Worm (Caenorhabditis elegans) whole organism, late embryonic: ENCODE results near the gene R12C12.7.

ENCODE experiments used
- C08G9.2 ChIP-seq: sonication (generic microtip); optimal IDR thresholded peaks from 2 replicates; lab custom pipeline; 2016; ENCODE audit warnings: mild to moderate bottlenecking, missing genetic modification characterization, moderate library complexity, missing compliant biosample characterization
- C38D4.7 ChIP-seq: fragments of 200-800 bp; sonication (Bioruptor generic); optimal IDR thresholded peaks from 2 replicates; lab custom pipeline; 2018; ENCODE audit warnings: mild to moderate bottlenecking, missing genetic modification characterization, moderate library complexity, missing compliant biosample characterization
- F13H6.1 ChIP-seq: sonication (generic microtip); optimal IDR thresholded peaks from 2 replicates; lab custom pipeline; 2016; ENCODE audit warnings: missing genetic modification characterization, missing compliant biosample characterization
- K02D7.2 ChIP-seq: sonication (generic microtip); optimal IDR thresholded peaks from 2 replicates; lab custom pipeline; 2017; ENCODE audit warnings: mild to moderate bottlenecking, missing genetic modification characterization, missing compliant biosample characterization
- Y22D7AL.16 ChIP-seq: sonication (generic microtip); optimal IDR thresholded peaks from 2 replicates; lab custom pipeline; 2016; ENCODE audit warnings: missing genetic modification characterization, missing compliant biosample characterization
- ahr-1 ChIP-seq: sonication (generic microtip); optimal IDR thresholded peaks from 2 replicates; lab custom pipeline; 2016; ENCODE audit warnings: missing genetic modification characterization, missing compliant biosample characterization
- ama-1 ChIP-seq: fragments of 150-350 bp; optimal IDR thresholded peaks from 2 replicates; lab custom pipeline; 2014
- ceh-14 ChIP-seq: sonication (generic microtip); optimal IDR thresholded peaks from 2 replicates; lab custom pipeline; 2016; ENCODE audit warnings: missing genotype, missing genetic modification characterization, missing compliant biosample characterization
- ceh-18 ChIP-seq: sonication (generic microtip); optimal IDR thresholded peaks from 2 replicates; lab custom pipeline; 2016; ENCODE audit warnings: missing genetic modification characterization, missing compliant biosample characterization
- ceh-2 ChIP-seq: sonication (generic microtip); optimal IDR thresholded peaks from 2 replicates; lab custom pipeline; 2016; ENCODE audit warnings: missing genotype, missing genetic modification characterization, missing compliant biosample characterization
- ceh-22 ChIP-seq: sonication (generic microtip); optimal IDR thresholded peaks from 2 replicates; lab custom pipeline; 2017; ENCODE audit warnings: missing biosample characterization, missing genetic modification characterization
- ceh-24 ChIP-seq: sonication (generic microtip); optimal IDR thresholded peaks from 2 replicates; lab custom pipeline; 2016; ENCODE audit warnings: mild to moderate bottlenecking, missing genetic modification characterization, missing compliant biosample characterization
- ceh-30 ChIP-seq: fragments of 150-350 bp; optimal IDR thresholded peaks from 2 replicates; lab custom pipeline; 2014; ENCODE audit warnings: missing biosample characterization, missing genetic modification characterization
- ceh-31 ChIP-seq: sonication (generic microtip); optimal IDR thresholded peaks from 2 replicates; lab custom pipeline; 2016; ENCODE audit warnings: missing genetic modification characterization, missing compliant biosample characterization
- ceh-48 ChIP-seq: sonication (generic microtip); optimal IDR thresholded peaks from 2 replicates; lab custom pipeline; 2016; ENCODE audit warnings: missing genetic modification characterization, inconsistent platforms, missing compliant biosample characterization
- che-1 ChIP-seq: sonication (generic microtip); optimal IDR thresholded peaks from 2 replicates; lab custom pipeline; 2016; ENCODE audit warnings: mild to moderate bottlenecking, missing genetic modification characterization, missing compliant biosample characterization
- dve-1 ChIP-seq: sonication (generic microtip); optimal IDR thresholded peaks from 2 replicates; lab custom pipeline; 2017; ENCODE audit warnings: antibody characterized with exemption, mild to moderate bottlenecking, missing genetic modification characterization, missing compliant biosample characterization
- elt-2 ChIP-seq: sonication (generic microtip); optimal IDR thresholded peaks from 2 replicates; lab custom pipeline; 2016; ENCODE audit warnings: missing genetic modification reagents, missing genetic modification characterization, missing compliant biosample characterization
- elt-4 ChIP-seq: sonication (generic microtip); optimal IDR thresholded peaks from 2 replicates; lab custom pipeline; 2016; ENCODE audit warnings: missing genetic modification characterization, missing compliant biosample characterization
- fax-1 ChIP-seq: sonication (generic microtip); optimal IDR thresholded peaks from 2 replicates; lab custom pipeline; 2016; ENCODE audit warnings: missing genotype, missing genetic modification characterization, missing compliant biosample characterization
- fkh-6 ChIP-seq: sonication (generic microtip); optimal IDR thresholded peaks from 2 replicates; lab custom pipeline; 2016; ENCODE audit warnings: missing genetic modification characterization, missing compliant biosample characterization
- hlh-13 ChIP-seq: fragments of 200-800 bp; sonication (Bioruptor generic); optimal IDR thresholded peaks from 2 replicates; lab custom pipeline; 2018; ENCODE audit warnings: mild to moderate bottlenecking, missing genetic modification characterization, missing compliant biosample characterization
- hlh-15 ChIP-seq: sonication (generic microtip); optimal IDR thresholded peaks from 2 replicates; lab custom pipeline; 2016; ENCODE audit warnings: missing genetic modification characterization, missing compliant biosample characterization
- hlh-6 ChIP-seq: sonication (generic microtip); optimal IDR thresholded peaks from 2 replicates; lab custom pipeline; 2016; ENCODE audit warnings: missing genotype, missing genetic modification characterization, missing compliant biosample characterization
- lim-6 ChIP-seq: sonication (generic microtip); optimal IDR thresholded peaks from 2 replicates; lab custom pipeline; 2016; ENCODE audit warnings: missing genetic modification characterization, missing compliant biosample characterization
- madf-2 ChIP-seq: sonication (generic microtip); optimal IDR thresholded peaks from 2 replicates; lab custom pipeline; 2017; ENCODE audit warnings: missing genetic modification characterization, missing compliant biosample characterization
- mec-3 ChIP-seq: sonication (generic microtip); optimal IDR thresholded peaks from 2 replicates; lab custom pipeline; 2016; ENCODE audit warnings: borderline replicate concordance, missing genetic modification characterization, missing compliant biosample characterization
- nhr-11 ChIP-seq: fragments of 150-350 bp; optimal IDR thresholded peaks from 2 replicates; lab custom pipeline; 2014; ENCODE audit warnings: missing biosample characterization, missing genetic modification characterization
- nhr-232 ChIP-seq: sonication (generic microtip); optimal IDR thresholded peaks from 2 replicates; lab custom pipeline; 2016; ENCODE audit warnings: missing genetic modification characterization, missing compliant biosample characterization
- odd-2 ChIP-seq: sonication (generic microtip); optimal IDR thresholded peaks from 2 replicates; lab custom pipeline; 2017; ENCODE audit warnings: antibody characterized with exemption, mild to moderate bottlenecking, missing genetic modification characterization, missing compliant biosample characterization
- pag-3 ChIP-seq: sonication (generic microtip); optimal IDR thresholded peaks from 2 replicates; lab custom pipeline; 2016; ENCODE audit warnings: missing compliant biosample characterization, missing genetic modification characterization, borderline replicate concordance
- pax-1 ChIP-seq: fragments of 150-350 bp; optimal IDR thresholded peaks from 2 replicates; lab custom pipeline; 2014; ENCODE audit warnings: missing biosample characterization, missing genetic modification characterization
- pha-4 ChIP-seq: fragments of 150-350 bp; optimal IDR thresholded peaks from 2 replicates; lab custom pipeline; 2018; ENCODE audit warnings: missing biosample characterization, missing genetic modification reagents, missing genetic modification characterization
- pqm-1 ChIP-seq: sonication (generic microtip); optimal IDR thresholded peaks from 2 replicates; lab custom pipeline; 2016; ENCODE audit warnings: missing genetic modification characterization, missing compliant biosample characterization
- pros-1 ChIP-seq: fragments of 150-350 bp; optimal IDR thresholded peaks from 2 replicates; lab custom pipeline; 2014; ENCODE audit warnings: missing biosample characterization, missing genetic modification reagents, missing genetic modification characterization
- ref-2 ChIP-seq: sonication (generic microtip); optimal IDR thresholded peaks from 2 replicates; lab custom pipeline; 2016; ENCODE audit warnings: missing genetic modification characterization, missing compliant biosample characterization
- rnt-1 ChIP-seq: sonication (generic microtip); optimal IDR thresholded peaks from 2 replicates; lab custom pipeline; 2016; ENCODE audit warnings: missing genetic modification characterization, missing compliant biosample characterization
- sdc-2 ChIP-seq: sonication (generic microtip); optimal IDR thresholded peaks from 2 replicates; lab custom pipeline; 2016; ENCODE audit warnings: missing genotype, missing genetic modification characterization, missing compliant biosample characterization
- sox-2 ChIP-seq: fragments of 200-800 bp; sonication (Bioruptor generic); IDR thresholded peaks from 2 replicates; pipeline ENCODE4 v1.3.6; 2022; ENCODE audit warnings: missing genetic modification reagents, missing genetic modification characterization, missing compliant biosample characterization
- sox-4 ChIP-seq: sonication (generic microtip); optimal IDR thresholded peaks from 2 replicates; lab custom pipeline; 2017; ENCODE audit warnings: mild to moderate bottlenecking, missing genetic modification characterization, inconsistent platforms, missing compliant biosample characterization
- syd-9 ChIP-seq: sonication (generic microtip); optimal IDR thresholded peaks from 2 replicates; lab custom pipeline; 2016; ENCODE audit warnings: mild to moderate bottlenecking, missing genetic modification characterization, moderate library complexity, missing compliant biosample characterization
- tbx-7 ChIP-seq: sonication (generic microtip); optimal IDR thresholded peaks from 2 replicates; lab custom pipeline; 2016; ENCODE audit warnings: missing genotype, missing genetic modification characterization, missing compliant biosample characterization
- ttx-3 ChIP-seq: sonication (generic microtip); optimal IDR thresholded peaks from 2 replicates; lab custom pipeline; 2016; ENCODE audit warnings: missing genetic modification reagents, missing genetic modification characterization, missing compliant biosample characterization
- unc-86 ChIP-seq: sonication (generic microtip); optimal IDR thresholded peaks from 2 replicates; lab custom pipeline; 2016; ENCODE audit warnings: missing genetic modification characterization, missing compliant biosample characterization
- zip-5 ChIP-seq: sonication (generic microtip); optimal IDR thresholded peaks from 2 replicates; lab custom pipeline; 2016; ENCODE audit warnings: missing genetic modification characterization, missing compliant biosample characterization

Gene R12C12.7

ce11 chrII:6061495-6061894 is 5.7 kb upstream of the R12C12.7 start (continued):
- TF ChIP-seq ref-2 (tag; lab: Kevin White, UChicago), result peak; percentile 72
- peak; percentile 10 for TF ChIP-seq ceh-18
- TF ChIP-seq fax-1 (tag; lab: Kevin White, UChicago), result peak; percentile 63
- peak; percentile 23 for TF ChIP-seq sdc-2 (tag; lab: Kevin White, UChicago)
- peak; percentile 56 for TF ChIP-seq rnt-1 (tag; lab: Kevin White, UChicago)
- TF ChIP-seq tbx-7 (tag; lab: Kevin White, UChicago), result peak; percentile 95
- TF ChIP-seq pha-4 (tag; lab: Kevin White, UChicago), result no peak
- peak; percentile 73 for TF ChIP-seq mec-3 (tag; lab: Kevin White, UChicago)
- peak; percentile 52 for TF ChIP-seq elt-2 (tag; lab: Kevin White, UChicago)
- TF ChIP-seq nhr-11 (tag; lab: Kevin White, UChicago), result no peak
- no peak for TF ChIP-seq che-1 (tag; lab: Kevin White, UChicago)
- TF ChIP-seq C08G9.2 (tag; lab: Kevin White, UChicago), result peak; percentile 94
- no peak for TF ChIP-seq ceh-48 (tag; lab: Kevin White, UChicago)
- TF ChIP-seq syd-9 (tag; lab: Kevin White, UChicago), result no peak
- TF ChIP-seq ceh-31 (tag; lab: Kevin White, UChicago), result peak; percentile 92
- peak; percentile 30 for TF ChIP-seq ahr-1 (tag; lab: Kevin White, UChicago)

- TF ChIP-seq madf-2 (tag; lab: Kevin White, UChicago), result no peak
- TF ChIP-seq ceh-2 (tag; lab: Kevin White, UChicago), result no peak
- no peak for TF ChIP-seq pros-1 (tag; lab: Kevin White, UChicago)
- no peak for TF ChIP-seq pha-4 (tag; lab: Kevin White, UChicago)
- TF ChIP-seq ahr-1 (tag; lab: Kevin White, UChicago), result no peak
- TF ChIP-seq odd-2 (tag; lab: Kevin White, UChicago), result no peak
- TF ChIP-seq ama-1 (lab: Kevin White, UChicago), result no peak
- no peak for TF ChIP-seq pag-3 (tag; lab: Kevin White, UChicago)
- no peak for TF ChIP-seq ceh-24
- no peak for TF ChIP-seq ttx-3 (tag; lab: Kevin White, UChicago)
These were observed 5.7 kb downstream of the R12C12.7 start, which contains the start of gene gldc-1 for ce11 chrII:6050120-6050519. Gene gldc-1 (plus strand): TSS chrII:6050420.

ce11 chrII:6049546-6049945 is 6.2 kb downstream of the R12C12.7 start:
- TF ChIP-seq elt-2 (tag; lab: Kevin White, UChicago) (peak; percentile 78), zip-5 (tag; lab: Kevin White, UChicago) (no peak)

ce11 chrII:6047639-6048159 is 8.1 kb downstream of the R12C12.7 start, which contains the start of the genes R12C12.6 and ran-5:
Gene R12C12.6 (minus strand): TSS chrII:6047867.
Gene ran-5 (plus strand): TSS chrII:6048109.
- TF ChIP-seq ceh-30 (tag; lab: Kevin White, UChicago) (peak; percentile 75), sox-2 (GFP tag; lab: Robert Waterston, UW) (no peak), ceh-14 (tag; lab: Kevin White, UChicago) (no peak), hlh-6 (tag; lab: Kevin White, UChicago) (no peak), C38D4.7 (no peak), fax-1 (tag; lab: Kevin White, UChicago) (no peak), ceh-22 (tag; lab: Kevin White, UChicago) (no peak), madf-2 (tag; lab: Kevin White, UChicago) (no peak), ceh-48 (tag; lab: Kevin White, UChicago) (peak; percentile 4), C08G9.2 (tag; lab: Kevin White, UChicago) (peak; percentile 31), dve-1 (tag; lab: Kevin White, UChicago) (peak; percentile 32), sox-4 (tag; lab: Kevin White, UChicago) (peak; percentile 42), syd-9 (tag; lab: Kevin White, UChicago) (no peak), F13H6.1 (peak; percentile 21), sdc-2 (tag; lab: Kevin White, UChicago) (peak; percentile 16), ceh-24 (no peak), mec-3 (tag; lab: Kevin White, UChicago) (no peak), ceh-2 (tag; lab: Kevin White, UChicago) (peak; percentile 11), pax-1 (tag; lab: Kevin White, UChicago) (no peak), pqm-1 (tag; lab: Kevin White, UChicago) (no peak), ref-2 (tag; lab: Kevin White, UChicago) (no peak), hlh-13 (GFP tag; lab: Kevin White, UChicago) (no peak), elt-2 (tag; lab: Kevin White, UChicago) (peak; percentile 74), hlh-15 (no peak), rnt-1 (tag; lab: Kevin White, UChicago) (no peak), K02D7.2 (tag; lab: Kevin White, UChicago) (no peak), ama-1 (lab: Kevin White, UChicago) (no peak), fkh-6 (tag; lab: Kevin White, UChicago) (no peak), lim-6 (tag; lab: Kevin White, UChicago) (no peak), ceh-18 (peak; percentile 14), Y22D7AL.16 (tag; lab: Kevin White, UChicago) (no peak), nhr-232 (no peak), elt-4 (tag; lab: Kevin White, UChicago) (no peak), unc-86 (peak; percentile 45)
